Worm (Caenorhabditis elegans) whole organism, mixed stage, embryonic: ENCODE measurements around the gene sdz-33.

Experiments
- bed-3 ChIP-seq: fragments of 200-800 bp; sonication (Bioruptor generic); optimal IDR thresholded peaks from 3 replicates; lab custom pipeline; 2018; ENCODE audit warnings: mild to moderate bottlenecking, missing genetic modification characterization, moderate library complexity, missing compliant biosample characterization
- blmp-1 ChIP-seq: fragments of 150-350 bp; optimal IDR thresholded peaks from 2 replicates; lab custom pipeline; 2014; ENCODE audit warnings: missing biosample characterization, missing genetic modification characterization
- ces-1 ChIP-seq: fragments of 150-350 bp; optimal IDR thresholded peaks from 2 replicates; lab custom pipeline; 2014; ENCODE audit warnings: missing biosample characterization, missing genetic modification reagents, missing genetic modification characterization
- cnd-1 ChIP-seq: fragments of 200-800 bp; sonication (Bioruptor generic); optimal IDR thresholded peaks from 2 replicates; lab custom pipeline; 2018; ENCODE audit warnings: mild to moderate bottlenecking, missing genetic modification characterization, missing compliant biosample characterization
- flh-1 ChIP-seq: fragments of 200-800 bp; sonication (Bioruptor generic); optimal IDR thresholded peaks from 2 replicates; lab custom pipeline; 2018; ENCODE audit warnings: mild to moderate bottlenecking, missing genetic modification characterization, moderate library complexity, missing compliant biosample characterization
- lin-13 ChIP-seq: fragments of 150-350 bp; optimal IDR thresholded peaks from 2 replicates; lab custom pipeline; 2014; ENCODE audit warnings: missing biosample characterization, missing genetic modification characterization
- lsy-2 ChIP-seq: fragments of 150-350 bp; optimal IDR thresholded peaks from 2 replicates; lab custom pipeline; 2014; ENCODE audit warnings: missing biosample characterization, missing genetic modification characterization
- nhr-12 ChIP-seq: fragments of 150-350 bp; optimal IDR thresholded peaks from 2 replicates; lab custom pipeline; 2014; ENCODE audit warnings: missing biosample characterization, missing genetic modification characterization
- nhr-2 ChIP-seq: fragments of 150-350 bp; optimal IDR thresholded peaks from 2 replicates; lab custom pipeline; 2014; ENCODE audit warnings: missing biosample characterization, missing genetic modification characterization
- nhr-237 ChIP-seq: fragments of 150-350 bp; optimal IDR thresholded peaks from 2 replicates; lab custom pipeline; 2014; ENCODE audit warnings: missing biosample characterization, missing genetic modification characterization
- snpc-4 ChIP-seq: fragments of 150-350 bp; optimal IDR thresholded peaks from 2 replicates; lab custom pipeline; 2014; ENCODE audit warnings: missing biosample characterization, missing genetic modification characterization
- unc-120 ChIP-seq: sonication (generic microtip); optimal IDR thresholded peaks from 2 replicates; lab custom pipeline; 2017; ENCODE audit warnings: missing genetic modification characterization, missing compliant biosample characterization; ENCODE audit not compliant: poor library complexity, severe bottlenecking

DNA sequence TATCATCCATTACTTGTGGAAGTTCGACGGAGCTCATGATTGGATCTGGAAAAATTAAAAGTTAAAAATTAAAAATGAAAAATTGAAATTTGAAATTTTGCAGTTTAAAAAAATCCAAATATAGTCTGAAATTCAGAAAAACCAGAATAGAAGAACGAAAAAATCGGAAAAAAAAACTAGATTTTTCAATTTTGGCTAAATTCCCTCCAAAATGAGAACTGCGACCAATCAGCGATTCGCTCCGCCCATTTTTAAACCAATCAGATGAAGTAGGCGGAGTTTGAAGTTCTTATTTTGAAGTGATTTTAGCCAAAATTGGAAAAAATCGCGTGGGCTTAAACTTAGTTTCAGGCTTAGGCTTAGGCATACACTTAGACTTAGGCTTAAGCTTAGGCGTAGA is 39.7 kb downstream of the sdz-33 start, which contains the start of gene Y56A3A.7:
- TF ChIP-seq lin-13 (tag; lab: Kevin White, UChicago): no peak
- TF ChIP-seq lsy-2 (tag; lab: Kevin White, UChicago): no peak
- TF ChIP-seq snpc-4: no peak
- TF ChIP-seq unc-120 (tag; lab: Kevin White, UChicago): no peak
- TF ChIP-seq cnd-1 (tag; lab: Kevin White, UChicago): no peak
- TF ChIP-seq nhr-2 (tag; lab: Kevin White, UChicago): no peak
- no peak for TF ChIP-seq nhr-12
- no peak for TF ChIP-seq bed-3
- TF ChIP-seq blmp-1 (tag; lab: Kevin White, UChicago): no peak
- TF ChIP-seq flh-1: no peak
- no peak for TF ChIP-seq ces-1 (GFP tag; lab: Kevin White, UChicago)
- no peak for TF ChIP-seq nhr-237 (tag; lab: Kevin White, UChicago)
